Worm (Caenorhabditis elegans) whole organism, L2 larva: ENCODE data around the gene glb-16.

ENCODE experiments used
- C34F6.9 ChIP-seq: fragments of 150-350 bp; optimal IDR thresholded peaks from 2 replicates; lab custom pipeline; 2014; ENCODE audit warnings: missing biosample characterization, missing genetic modification characterization
- F13H6.1 ChIP-seq: sonication (generic microtip); optimal IDR thresholded peaks from 2 replicates; lab custom pipeline; 2016; ENCODE audit warnings: missing genetic modification characterization, missing compliant biosample characterization
- R02D3.7 ChIP-seq: fragments of 150-350 bp; optimal IDR thresholded peaks from 2 replicates; lab custom pipeline; 2014; ENCODE audit warnings: missing biosample characterization, missing genetic modification characterization
- Y55F3AM.14 ChIP-seq: fragments of 200-800 bp; sonication (Bioruptor generic); optimal IDR thresholded peaks from 2 replicates; lab custom pipeline; 2018; ENCODE audit warnings: mild to moderate bottlenecking, missing genetic modification characterization, missing compliant biosample characterization
- ZK546.5 ChIP-seq: sonication (generic microtip); optimal IDR thresholded peaks from 2 replicates; lab custom pipeline; 2017; ENCODE audit warnings: missing biosample characterization, missing genetic modification characterization
- alr-1 ChIP-seq: fragments of 150-350 bp; optimal IDR thresholded peaks from 2 replicates; lab custom pipeline; 2014; ENCODE audit warnings: missing biosample characterization, missing genetic modification characterization
- aly-2 ChIP-seq: fragments of 150-350 bp; optimal IDR thresholded peaks from 2 replicates; lab custom pipeline; 2014; ENCODE audit warnings: missing biosample characterization, missing genetic modification characterization
- ama-1 ChIP-seq: fragments of 150-350 bp; optimal IDR thresholded peaks from 2 replicates; lab custom pipeline; 2018; ENCODE audit warnings: inconsistent platforms
- blmp-1 ChIP-seq: sonication (generic microtip); optimal IDR thresholded peaks from 2 replicates; lab custom pipeline; 2017; ENCODE audit warnings: missing genetic modification characterization, mild to moderate bottlenecking, missing compliant biosample characterization, antibody characterized with exemption, moderate library complexity; ENCODE audit not compliant: insufficient read depth
- ceh-16 ChIP-seq: fragments of 150-350 bp; optimal IDR thresholded peaks from 2 replicates; lab custom pipeline; 2014; ENCODE audit warnings: missing biosample characterization, missing genetic modification characterization
- crh-2 ChIP-seq: sonication (generic microtip); optimal IDR thresholded peaks from 2 replicates; lab custom pipeline; 2017; ENCODE audit warnings: missing biosample characterization, missing genetic modification characterization
- dmd-4 ChIP-seq: sonication (generic microtip); optimal IDR thresholded peaks from 2 replicates; lab custom pipeline; 2017; ENCODE audit warnings: missing biosample characterization, missing genetic modification characterization
- elt-1 ChIP-seq: fragments of 150-350 bp; optimal IDR thresholded peaks from 2 replicates; lab custom pipeline; 2014; ENCODE audit warnings: missing biosample characterization, missing genetic modification characterization
- elt-3 ChIP-seq: sonication (generic microtip); optimal IDR thresholded peaks from 2 replicates; lab custom pipeline; 2017; ENCODE audit warnings: missing biosample characterization, missing genetic modification characterization
- fos-1 ChIP-seq: fragments of 150-350 bp; optimal IDR thresholded peaks from 2 replicates; lab custom pipeline; 2014; ENCODE audit warnings: missing biosample characterization, missing genetic modification characterization
- gmeb-1 ChIP-seq: fragments of 150-350 bp; optimal IDR thresholded peaks from 2 replicates; lab custom pipeline; 2014; ENCODE audit warnings: missing biosample characterization, missing genetic modification characterization
- lin-39 ChIP-seq: fragments of 150-350 bp; optimal IDR thresholded peaks from 2 replicates; lab custom pipeline; 2014; ENCODE audit warnings: missing biosample characterization, missing genetic modification reagents, missing genetic modification characterization
- lsy-2 ChIP-seq, 2 experiments: fragments of 150-350 bp in 1 of 2; sonication (generic microtip) in 1 of 2; optimal IDR thresholded peaks; 2 replicates each; lab custom pipeline; 2014 to 2017; ENCODE audit warnings: missing biosample characterization in 2 of 2, missing genetic modification characterization in 2 of 2
- mbf-1 ChIP-seq: sonication (generic microtip); optimal IDR thresholded peaks from 2 replicates; lab custom pipeline; 2017; ENCODE audit warnings: missing biosample characterization, missing genetic modification characterization
- mdl-1 ChIP-seq, 2 experiments: fragments of 150-350 bp in 1 of 2; sonication (generic microtip) in 1 of 2; optimal IDR thresholded peaks; 2 replicates each; lab custom pipeline; 2017; ENCODE audit warnings: missing biosample characterization in 2 of 2, missing genetic modification characterization in 2 of 2
- nhr-10 ChIP-seq: sonication (generic microtip); optimal IDR thresholded peaks from 2 replicates; lab custom pipeline; 2017; ENCODE audit warnings: missing biosample characterization, missing genetic modification characterization
- nhr-12 ChIP-seq: fragments of 150-350 bp; optimal IDR thresholded peaks from 2 replicates; lab custom pipeline; 2014; ENCODE audit warnings: missing biosample characterization, missing genetic modification characterization
- nhr-129 ChIP-seq: fragments of 150-350 bp; optimal IDR thresholded peaks from 2 replicates; lab custom pipeline; 2014; ENCODE audit warnings: missing biosample characterization, missing genetic modification characterization
- nhr-21 ChIP-seq: fragments of 150-350 bp; optimal IDR thresholded peaks from 2 replicates; lab custom pipeline; 2014; ENCODE audit warnings: missing biosample characterization, missing genetic modification characterization
- nhr-237 ChIP-seq: fragments of 150-350 bp; optimal IDR thresholded peaks from 2 replicates; lab custom pipeline; 2014; ENCODE audit warnings: missing biosample characterization, missing genetic modification characterization
- nhr-6 ChIP-seq: fragments of 150-350 bp; optimal IDR thresholded peaks from 2 replicates; lab custom pipeline; 2014; ENCODE audit warnings: missing biosample characterization, missing genetic modification characterization
- nhr-77 ChIP-seq: fragments of 150-350 bp; optimal IDR thresholded peaks from 2 replicates; lab custom pipeline; 2014; ENCODE audit warnings: missing biosample characterization, missing genetic modification characterization
- peb-1 ChIP-seq: fragments of 150-350 bp; optimal IDR thresholded peaks from 2 replicates; lab custom pipeline; 2014; ENCODE audit warnings: missing biosample characterization, missing genetic modification characterization
- sem-4 ChIP-seq: fragments of 150-350 bp; optimal IDR thresholded peaks from 2 replicates; lab custom pipeline; 2014; ENCODE audit warnings: missing biosample characterization, missing genetic modification reagents, missing genetic modification characterization
- skn-1 ChIP-seq: sonication (generic microtip); optimal IDR thresholded peaks from 2 replicates; lab custom pipeline; 2017; ENCODE audit warnings: missing biosample characterization, missing genetic modification characterization
- snpc-4 ChIP-seq: fragments of 150-350 bp; optimal IDR thresholded peaks from 2 replicates; lab custom pipeline; 2014; ENCODE audit warnings: missing biosample characterization, missing genetic modification characterization
- unc-39 ChIP-seq: fragments of 150-350 bp; optimal IDR thresholded peaks from 2 replicates; lab custom pipeline; 2014; ENCODE audit warnings: missing biosample characterization, missing genetic modification characterization
- unc-62 ChIP-seq: fragments of 150-350 bp; optimal IDR thresholded peaks from 2 replicates; lab custom pipeline; 2014; ENCODE audit warnings: missing biosample characterization, missing genetic modification reagents, missing genetic modification characterization
- zag-1 ChIP-seq: fragments of 150-350 bp; optimal IDR thresholded peaks from 2 replicates; lab custom pipeline; 2014; ENCODE audit warnings: missing biosample characterization, missing genetic modification characterization
- ztf-1 ChIP-seq: fragments of 200-800 bp; sonication (Bioruptor generic); conservative IDR thresholded peaks from 2 replicates; pipeline ENCODE4 v1.3.6; 2022; ENCODE audit warnings: missing genetic modification characterization, missing compliant biosample characterization
- ztf-4 ChIP-seq: fragments of 150-350 bp; optimal IDR thresholded peaks from 2 replicates; lab custom pipeline; 2014; ENCODE audit warnings: missing biosample characterization, missing genetic modification characterization

glb-16 gene

DNA sequence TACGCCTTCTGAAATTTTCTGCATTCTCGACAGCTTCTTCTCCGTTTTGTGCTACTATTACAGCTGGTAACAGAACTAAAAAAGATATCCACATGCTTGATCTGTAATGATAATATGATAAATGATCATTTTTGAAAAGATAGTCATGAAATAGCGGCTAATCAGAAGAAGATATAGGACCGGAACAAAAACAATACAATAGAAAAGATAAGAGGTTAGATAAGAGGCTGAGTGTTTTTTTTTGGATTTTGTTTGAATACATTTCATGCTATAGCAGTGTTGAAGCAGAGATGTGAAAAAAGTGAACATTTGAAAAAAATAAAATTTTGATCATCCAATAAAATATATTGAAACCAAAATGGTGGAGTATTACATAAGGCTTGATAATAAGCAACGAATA lies 14.4 kb upstream of the glb-16 start, which contains the start of gene F46C8.8:
TSS of gene F46C8.8 (minus strand) at position 101 of the 400 bp plus-strand sequence.
- no peak for TF ChIP-seq R02D3.7 (tag; lab: Kevin White, UChicago)
- TF ChIP-seq blmp-1 = no peak
- TF ChIP-seq nhr-77 (tag; lab: Kevin White, UChicago) = no peak
- TF ChIP-seq skn-1 (tag; lab: Kevin White, UChicago) = no peak
- TF ChIP-seq aly-2 = no peak
- no peak for TF ChIP-seq Y55F3AM.14 (GFP tag; lab: Kevin White, UChicago)
- TF ChIP-seq lin-39 (tag; lab: Kevin White, UChicago) = no peak
- TF ChIP-seq, all 48 proteins: peak for 0

DNA sequence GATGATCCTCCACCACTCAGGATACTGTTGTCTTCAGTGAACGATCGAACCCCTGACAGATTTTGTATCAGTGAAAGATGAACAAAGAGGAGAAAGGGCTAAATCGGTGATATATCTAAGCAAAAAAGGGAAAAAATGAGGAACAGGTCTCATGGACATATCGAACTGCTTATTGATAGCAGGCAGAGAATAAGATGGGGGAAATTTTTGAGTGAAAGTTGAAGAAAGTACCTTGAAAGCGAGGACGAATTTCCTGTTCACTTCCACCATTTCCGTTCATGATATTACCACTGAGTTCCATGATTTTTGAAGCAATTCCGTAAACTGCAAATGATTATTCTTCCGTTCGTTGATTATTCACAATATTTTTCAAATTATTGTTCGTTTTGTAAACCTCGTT lies 13.4 kb upstream of the glb-16 start:
- peak; percentile 77 for TF ChIP-seq blmp-1
- no peak for TF ChIP-seq R02D3.7 (tag; lab: Kevin White, UChicago)
- TF ChIP-seq nhr-12 (tag; lab: Kevin White, UChicago) = no peak
- TF ChIP-seq Y55F3AM.14 (GFP tag; lab: Kevin White, UChicago) = no peak
- TF ChIP-seq, all 48 proteins: peak for 1

DNA sequence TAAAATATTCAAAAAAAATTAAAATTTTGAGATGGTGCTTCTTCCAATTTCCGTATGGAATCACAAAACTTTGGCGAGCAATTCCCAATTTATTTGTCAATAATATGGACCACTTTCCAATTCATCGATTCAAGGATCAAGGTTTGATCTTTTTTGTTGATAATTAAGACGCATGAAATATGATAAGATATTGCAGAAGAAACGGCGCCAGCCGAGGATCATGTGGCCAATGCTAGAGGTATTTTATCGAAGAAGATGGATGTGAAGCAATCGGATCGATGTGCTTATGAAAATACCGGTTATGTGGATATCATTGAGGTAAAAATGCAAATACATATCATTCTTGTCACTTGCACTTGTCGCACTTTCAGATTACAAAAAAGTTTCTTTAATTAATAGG lies 10.5 kb upstream of the glb-16 start:
- TF ChIP-seq crh-2 (tag; lab: Kevin White, UChicago) (no peak), mbf-1 (tag; lab: Kevin White, UChicago) (no peak), snpc-4 (tag; lab: Kevin White, UChicago) (no peak), mdl-1 (tag; optimal IDR thresholded peaks at IDR 0.05; lab: Kevin White, UChicago) (no peak), nhr-129 (no peak), gmeb-1 (tag; lab: Kevin White, UChicago) (no peak), elt-3 (tag; lab: Kevin White, UChicago) (no peak), ZK546.5 (no peak), lsy-2 (tag; optimal IDR thresholded peaks at IDR 0.05; lab: Kevin White, UChicago) (no peak), C34F6.9 (tag; lab: Kevin White, UChicago) (no peak), ceh-16 (tag; lab: Kevin White, UChicago) (no peak), nhr-6 (tag; lab: Kevin White, UChicago) (no peak), nhr-21 (no peak), fos-1 (no peak), R02D3.7 (tag; lab: Kevin White, UChicago) (no peak), lin-39 (tag; lab: Kevin White, UChicago) (no peak), F13H6.1 (tag; lab: Kevin White, UChicago) (no peak), alr-1 (tag; lab: Kevin White, UChicago) (no peak), peb-1 (no peak), unc-39 (no peak)

DNA sequence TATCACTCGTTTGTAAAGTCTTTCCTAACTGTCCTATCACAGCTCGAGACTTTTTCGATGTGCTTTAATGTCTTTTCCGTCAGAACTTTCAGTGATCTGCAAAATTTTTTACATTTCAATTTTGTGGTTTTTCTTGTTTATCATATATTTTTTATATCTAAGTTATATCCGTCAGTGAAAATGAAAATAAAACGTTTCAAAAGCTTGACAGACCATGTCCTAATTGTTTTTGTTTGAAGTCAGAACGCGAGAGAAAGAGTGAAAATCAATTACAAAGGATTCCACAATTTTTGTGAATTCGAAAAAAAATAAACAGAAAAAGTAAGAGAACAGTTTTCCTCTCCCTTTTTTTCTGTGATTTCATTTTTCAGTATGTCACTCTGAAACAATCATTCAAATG lies 8.2 kb upstream of the glb-16 start, which contains the start of gene F46C8.1:
TSS of gene F46C8.1 (plus strand) at position 301 of the 400 bp plus-strand sequence.
- TF ChIP-seq nhr-6 (tag; lab: Kevin White, UChicago) (no peak), peb-1 (no peak), C34F6.9 (tag; lab: Kevin White, UChicago) (no peak), dmd-4 (no peak), nhr-21 (no peak), elt-1 (tag; lab: Kevin White, UChicago) (no peak), crh-2 (tag; lab: Kevin White, UChicago) (no peak), mdl-1 (tag; optimal IDR thresholded peaks at IDR 0.05; lab: Kevin White, UChicago) (no peak), ztf-1 (GFP tag; lab: Robert Waterston, UW) (no peak), elt-3 (tag; lab: Kevin White, UChicago) (no peak), gmeb-1 (tag; lab: Kevin White, UChicago) (no peak), zag-1 (tag; lab: Kevin White, UChicago) (no peak), unc-62 (no peak), ceh-16 (tag; lab: Kevin White, UChicago) (no peak), sem-4 (no peak)

DNA sequence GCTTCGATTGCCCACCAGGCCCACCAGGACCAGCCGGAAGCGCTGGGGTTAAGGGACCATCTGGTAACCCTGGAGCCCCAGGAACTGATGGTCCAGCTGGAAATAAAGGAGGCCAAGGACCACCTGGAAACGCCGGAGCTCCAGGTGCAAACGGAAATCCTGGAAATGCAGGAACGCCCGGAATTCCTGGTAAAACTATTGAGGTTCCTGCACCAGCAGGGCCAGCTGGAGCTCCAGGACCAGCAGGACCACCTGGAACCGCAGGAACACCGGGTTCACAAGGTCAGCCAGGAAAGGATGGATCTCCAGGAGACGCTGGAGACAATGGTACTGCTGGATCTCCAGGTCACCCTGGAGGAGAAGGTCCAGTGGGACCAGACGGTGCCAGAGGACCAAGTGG lies 7.8 kb upstream of the glb-16 start:
- TF ChIP-seq ZK546.5 (no peak), fos-1 (no peak), nhr-237 (tag; lab: Kevin White, UChicago) (no peak), lsy-2 (tag; optimal IDR thresholded peaks at IDR 0.05; lab: Kevin White, UChicago) (no peak)

DNA sequence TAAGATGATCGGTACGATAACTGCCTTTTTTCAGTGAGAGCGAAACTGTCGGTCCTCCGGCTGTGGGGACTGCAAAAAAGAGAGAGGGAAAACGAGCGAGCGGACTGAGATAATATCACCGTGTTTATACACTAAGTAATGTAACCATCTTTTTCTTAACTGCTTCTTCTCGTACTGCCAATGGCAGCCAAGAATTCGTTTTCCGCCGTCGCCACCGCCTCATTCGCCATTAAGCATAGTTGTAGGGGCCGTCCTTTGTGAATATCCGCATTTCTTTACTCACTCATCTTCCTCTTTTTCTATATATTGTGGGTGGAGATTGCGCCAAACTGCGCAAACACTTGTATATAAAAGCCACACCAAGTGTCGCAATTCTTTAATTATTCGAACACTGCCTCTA lies 6.6 kb upstream of the glb-16 start, which contains the start of gene col-174:
TSS of gene col-174 (plus strand) at position 301 of the 400 bp plus-strand sequence.
- no peak for TF ChIP-seq snpc-4 (tag; lab: Kevin White, UChicago)
- no peak for TF ChIP-seq ztf-4 (tag; lab: Kevin White, UChicago)
- no peak for TF ChIP-seq ama-1 (lab: Kevin White, UChicago)
- no peak for TF ChIP-seq nhr-10 (tag; lab: Kevin White, UChicago)
- no peak for TF ChIP-seq mbf-1 (tag; lab: Kevin White, UChicago)
- no peak for TF ChIP-seq F13H6.1 (tag; lab: Kevin White, UChicago)
- TF ChIP-seq dmd-4 = no peak
- no peak for TF ChIP-seq sem-4
- TF ChIP-seq blmp-1 = no peak
